ENCODE assay signal across 2 fruit fly cellular contexts in the genomic region with DNA sequence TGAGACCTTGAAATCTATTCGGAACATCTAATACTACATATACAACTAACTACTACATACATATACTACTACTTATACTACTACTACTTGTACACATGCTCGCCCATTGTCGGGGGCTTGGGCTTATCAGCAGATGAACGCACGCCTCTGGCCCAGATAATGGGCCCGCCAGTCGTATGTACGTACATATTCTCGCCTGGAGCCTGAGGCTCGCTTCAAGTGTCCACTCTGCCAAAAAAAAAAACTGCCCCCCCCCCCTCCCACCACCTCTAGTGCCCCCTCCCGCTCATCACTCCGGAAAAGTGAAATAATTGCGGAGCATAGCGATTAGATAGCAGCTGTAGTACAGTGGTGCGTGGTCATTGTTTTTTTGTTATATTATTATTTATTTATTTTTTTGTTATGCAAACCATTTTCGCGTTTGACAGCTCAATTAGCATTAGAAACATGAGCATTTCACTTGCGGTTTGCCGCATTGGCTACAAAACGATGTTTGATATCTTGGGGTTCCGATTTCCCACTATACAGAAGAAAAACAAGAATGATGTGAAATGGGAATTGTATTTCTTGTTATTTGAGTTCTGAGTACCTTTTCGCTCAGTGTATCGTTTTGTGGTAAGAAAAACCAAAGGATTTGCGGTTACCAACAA.
TF ChIP-seq lines count a peak whose summit lies in the region.

No protein-coding gene starts in this region.

TF ChIP-seq in whole organism, embryonic, 481 proteins besides CTCF, POLR2A, EP300 and RAD21 (continued from another document and continues in another):
- TF ChIP-seq CG8924 (tag; optimal IDR thresholded peaks at IDR 0.05; lab: Kevin White, UChicago) = no peak
- TF ChIP-seq CG15073 (GFP tag; optimal IDR thresholded peaks at IDR 0.05; lab: Kevin White, UChicago) = no peak
- TF ChIP-seq CG3847 (GFP tag; IDR thresholded peaks at IDR 0.05; lab: Robert Waterston, UW) = peak; percentile 20; the same call in 1 of the 2 replicates
- peak; percentile 2 for TF ChIP-seq CG15514 (GFP tag; optimal IDR thresholded peaks at IDR 0.05; lab: Kevin White, UChicago)
- TF ChIP-seq CG6854 (GFP tag; optimal IDR thresholded peaks at IDR 0.05; lab: Kevin White, UChicago) = peak; percentile 5
- TF ChIP-seq CG14014 (GFP tag; IDR thresholded peaks at IDR 0.05; lab: Robert Waterston, UW) = no peak
- TF ChIP-seq CG14710 (tag; optimal IDR thresholded peaks at IDR 0.05; lab: Kevin White, UChicago) = no peak
- no peak for TF ChIP-seq CG9876 (GFP tag; optimal IDR thresholded peaks at IDR 0.05; lab: Kevin White, UChicago)
- 0 out of 2 replicates have a peak, but pooled peaks have one; percentile 21 for TF ChIP-seq sob (GFP tag; IDR thresholded peaks at IDR 0.05; lab: Robert Waterston, UW)
- TF ChIP-seq pum (GFP tag; optimal IDR thresholded peaks at IDR 0.05; lab: Kevin White, UChicago) = no peak
- peak; percentile 3 for TF ChIP-seq D19B (GFP tag; optimal IDR thresholded peaks at IDR 0.05; lab: Kevin White, UChicago)
- peak; percentile 51; the same call in 2 of the 3 replicates for TF ChIP-seq dysf (GFP tag; IDR thresholded peaks at IDR 0.05; lab: Robert Waterston, UW)
- TF ChIP-seq CG10543 (GFP tag; optimal IDR thresholded peaks at IDR 0.05; lab: Kevin White, UChicago) = peak; percentile 95
- TF ChIP-seq CG18764 (GFP tag; optimal IDR thresholded peaks at IDR 0.05; lab: Kevin White, UChicago) = no peak
- no peak for TF ChIP-seq CG9437 (GFP tag; optimal IDR thresholded peaks at IDR 0.05; lab: Kevin White, UChicago)
- no peak for TF ChIP-seq Vsx1 (GFP tag; optimal IDR thresholded peaks at IDR 0.05; lab: Kevin White, UChicago)
- TF ChIP-seq ham (GFP tag; IDR thresholded peaks at IDR 0.05; lab: Robert Waterston, UW) = no peak
- no peak for TF ChIP-seq CG1603 (tag; optimal IDR thresholded peaks at IDR 0.05; lab: Kevin White, UChicago)
- no peak for TF ChIP-seq CG2889 (GFP tag; IDR thresholded peaks at IDR 0.05; lab: Robert Waterston, UW)
- TF ChIP-seq CG17359 (tag; optimal IDR thresholded peaks at IDR 0.05; lab: Kevin White, UChicago) = peak; percentile 9
- no peak for TF ChIP-seq Tbp (GFP tag; optimal IDR thresholded peaks at IDR 0.05; lab: Kevin White, UChicago)
- TF ChIP-seq CG6683 (GFP tag; optimal IDR thresholded peaks at IDR 0.05; lab: Kevin White, UChicago) = no peak
- peak; percentile 28 for TF ChIP-seq Fer1 (GFP tag; optimal IDR thresholded peaks at IDR 0.05; lab: Kevin White, UChicago)
- 0 out of 3 replicates have a peak, but pooled peaks have one; percentile 15 for TF ChIP-seq Dbx (GFP tag; IDR thresholded peaks at IDR 0.05; lab: Robert Waterston, UW)
- no peak for TF ChIP-seq ap (GFP tag; IDR thresholded peaks at IDR 0.05; lab: Robert Waterston, UW)
- no peak for TF ChIP-seq z (GFP tag; IDR thresholded peaks at IDR 0.05; lab: Robert Waterston, UW)
- TF ChIP-seq al (GFP tag; IDR thresholded peaks at IDR 0.05; lab: Robert Waterston, UW) = no peak
- TF ChIP-seq emc (GFP tag; optimal IDR thresholded peaks at IDR 0.05; lab: Kevin White, UChicago) = no peak
- TF ChIP-seq CG17385 (GFP tag; optimal IDR thresholded peaks at IDR 0.05; lab: Kevin White, UChicago) = no peak
- no peak for TF ChIP-seq ems (GFP tag; optimal IDR thresholded peaks at IDR 0.05; lab: Kevin White, UChicago)
- TF ChIP-seq grn (GFP tag; optimal IDR thresholded peaks at IDR 0.05; lab: Kevin White, UChicago) = peak; percentile 35
- no peak for TF ChIP-seq ato (GFP tag; IDR thresholded peaks at IDR 0.05; lab: Robert Waterston, UW; ENCODE audit: partially characterized antibody)
- peak; percentile 61 for TF ChIP-seq grau (tag; optimal IDR thresholded peaks at IDR 0.05; lab: Kevin White, UChicago)
- TF ChIP-seq gfzf (GFP tag; optimal IDR thresholded peaks at IDR 0.05; lab: Kevin White, UChicago) = no peak
- no peak for TF ChIP-seq gce (GFP tag; IDR thresholded peaks at IDR 0.05; lab: Robert Waterston, UW)
- TF ChIP-seq CG12236 (GFP tag; optimal IDR thresholded peaks at IDR 0.05; lab: Kevin White, UChicago) = no peak
- TF ChIP-seq CG7556 (GFP tag; optimal IDR thresholded peaks at IDR 0.05; lab: Kevin White, UChicago) = peak; percentile 17
- TF ChIP-seq oc (tag; optimal IDR thresholded peaks at IDR 0.05; lab: Kevin White, UChicago) = no peak
- TF ChIP-seq crc (GFP tag; optimal IDR thresholded peaks at IDR 0.05; lab: Kevin White, UChicago) = no peak
- TF ChIP-seq fd3F (GFP tag; optimal IDR thresholded peaks at IDR 0.05; lab: Kevin White, UChicago) = peak; percentile 7
- TF ChIP-seq cg (GFP tag; optimal IDR thresholded peaks at IDR 0.05; lab: Kevin White, UChicago) = peak; percentile 54
- no peak for TF ChIP-seq Taf1 (GFP tag; IDR thresholded peaks at IDR 0.05; lab: Robert Waterston, UW)
- no peak for TF ChIP-seq CG18011 (GFP tag; optimal IDR thresholded peaks at IDR 0.05; lab: Kevin White, UChicago)
- peak; percentile 23 for TF ChIP-seq nmo (GFP tag; optimal IDR thresholded peaks at IDR 0.05; lab: Kevin White, UChicago)
- TF ChIP-seq MESR4 (GFP tag; optimal IDR thresholded peaks at IDR 0.05; lab: Kevin White, UChicago) = no peak
- no peak for TF ChIP-seq en (GFP tag; optimal IDR thresholded peaks at IDR 0.05; lab: Kevin White, UChicago)
- TF ChIP-seq zfh2 (GFP tag; optimal IDR thresholded peaks at IDR 0.05; lab: Kevin White, UChicago) = peak; percentile 11
- TF ChIP-seq her (GFP tag; optimal IDR thresholded peaks at IDR 0.05; lab: Kevin White, UChicago) = no peak
- TF ChIP-seq CG4328 (GFP tag; optimal IDR thresholded peaks at IDR 0.05; lab: Kevin White, UChicago) = peak; percentile 14
- no peak for TF ChIP-seq gcm2 (GFP tag; optimal IDR thresholded peaks at IDR 0.05; lab: Kevin White, UChicago)
- no peak for TF ChIP-seq Rx (GFP tag; IDR thresholded peaks at IDR 0.05; lab: Robert Waterston, UW)
- TF ChIP-seq Hand (GFP tag; optimal IDR thresholded peaks at IDR 0.05; lab: Kevin White, UChicago) = no peak
- TF ChIP-seq cwo (GFP tag; optimal IDR thresholded peaks at IDR 0.05; lab: Kevin White, UChicago) = peak; percentile 92
- TF ChIP-seq jigr1 (GFP tag; IDR thresholded peaks at IDR 0.05; lab: Robert Waterston, UW) = no peak
- TF ChIP-seq Hr39 (optimal IDR thresholded peaks at IDR 0.05; lab: Kevin White, UChicago) = no peak
- TF ChIP-seq MBD-R2 (GFP tag; IDR thresholded peaks at IDR 0.05; lab: Robert Waterston, UW) = no peak
- peak; percentile 31; the same call in 1 of the 2 replicates for TF ChIP-seq Adf1 (GFP tag; IDR thresholded peaks at IDR 0.05; lab: Robert Waterston, UW)
- TF ChIP-seq CG15601 (tag; optimal IDR thresholded peaks at IDR 0.05; lab: Kevin White, UChicago) = no peak
- no peak for TF ChIP-seq HLH3B (GFP tag; IDR thresholded peaks at IDR 0.05; lab: Robert Waterston, UW)
- peak; percentile 71; the same call in 2 of the 4 replicates for TF ChIP-seq chinmo (GFP tag; IDR thresholded peaks at IDR 0.05; lab: Robert Waterston, UW; ENCODE audit: partially characterized antibody)
- peak; percentile 50 for TF ChIP-seq gem (tag; optimal IDR thresholded peaks at IDR 0.05; lab: Kevin White, UChicago)
- TF ChIP-seq B-H2 (GFP tag; optimal IDR thresholded peaks at IDR 0.05; lab: Kevin White, UChicago) = no peak
- TF ChIP-seq dmrt99B (tag; optimal IDR thresholded peaks at IDR 0.05; lab: Kevin White, UChicago) = peak; percentile 27

TF ChIP-seq in whole organism, prepupa, 60 proteins besides CTCF, POLR2A, EP300 and RAD21 (continued from another document):
- peak; percentile 26 for TF ChIP-seq Sox14 (GFP tag; optimal IDR thresholded peaks at IDR 0.05; lab: Kevin White, UChicago)
- TF ChIP-seq esn (GFP tag; optimal IDR thresholded peaks at IDR 0.05; lab: Kevin White, UChicago) = peak; percentile 46
- peak; percentile 48 for TF ChIP-seq CG6792 (GFP tag; optimal IDR thresholded peaks at IDR 0.05; lab: Kevin White, UChicago)
- no peak for TF ChIP-seq Hr39 (GFP tag; optimal IDR thresholded peaks at IDR 0.05; lab: Kevin White, UChicago)
- TF ChIP-seq Sox15 (GFP tag; optimal IDR thresholded peaks at IDR 0.05; lab: Kevin White, UChicago) = peak; percentile 30
- TF ChIP-seq Eip75B (GFP tag; optimal IDR thresholded peaks at IDR 0.05; lab: Kevin White, UChicago) = no peak
- TF ChIP-seq CG3919 (GFP tag; optimal IDR thresholded peaks at IDR 0.05; lab: Kevin White, UChicago) = peak; percentile 44
- TF ChIP-seq Lpt (GFP tag; optimal IDR thresholded peaks at IDR 0.05; lab: Kevin White, UChicago) = peak; percentile 45
- TF ChIP-seq acj6 (GFP tag; optimal IDR thresholded peaks at IDR 0.05; lab: Kevin White, UChicago) = peak; percentile 43
- TF ChIP-seq spab (GFP tag; optimal IDR thresholded peaks at IDR 0.05; lab: Kevin White, UChicago) = no peak
- TF ChIP-seq CG32006 (GFP tag; optimal IDR thresholded peaks at IDR 0.05; lab: Kevin White, UChicago) = peak; percentile 81
- no peak for TF ChIP-seq CG16779 (tag; optimal IDR thresholded peaks at IDR 0.05; lab: Kevin White, UChicago)
TF ChIP-seq in whole organism, prepupa: peak in this region for 38.
